Fruit fly (Drosophila melanogaster) Kc167 (cell line): ENCODE measurements around the gene CG14853.

Experiments used
- Myc ChIP-seq: fragments of >200 bp; optimal IDR thresholded peaks from 2 replicates; lab custom pipeline; 2017; ENCODE audit warnings: missing external identifiers
- Sin3A ChIP-seq: fragments of >200 bp; optimal IDR thresholded peaks from 2 replicates; lab custom pipeline; 2018; ENCODE audit warnings: missing external identifiers
- h ChIP-seq: fragments of >200 bp; optimal IDR thresholded peaks from 3 replicates; lab custom pipeline; 2018; ENCODE audit warnings: missing external identifiers
- insv ChIP-seq: fragments of >200 bp; optimal IDR thresholded peaks from 3 replicates; lab custom pipeline; 2018; ENCODE audit warnings: missing external identifiers
- psq ChIP-seq: fragments of >200 bp; optimal IDR thresholded peaks from 2 replicates; lab custom pipeline; 2017; ENCODE audit warnings: missing external identifiers
- ttk ChIP-seq: sonication (Bioruptor generic); optimal IDR thresholded peaks from 2 replicates; lab custom pipeline; 2017; ENCODE audit warnings: missing external identifiers

Gene CG14853

dm6 chr3R:14608892-14609692 is at the start of gene CG14853:
Gene CG14853, plus strand, starts transcription at chr3R:14609642.
- TF ChIP-seq insv: no peak
- TF ChIP-seq ttk: no peak
- TF ChIP-seq psq (lab: Kevin White, UChicago): no peak
- TF ChIP-seq Sin3A: no peak
- no peak for TF ChIP-seq h
- no peak for TF ChIP-seq Myc (lab: Kevin White, UChicago)

- TF ChIP-seq h: no peak
- no peak for TF ChIP-seq insv
- TF ChIP-seq Sin3A: no peak
- TF ChIP-seq psq (lab: Kevin White, UChicago): no peak
- no peak for TF ChIP-seq ttk
- no peak for TF ChIP-seq Myc (lab: Kevin White, UChicago)
Observed at dm6 chr3R:14559954-14560353, 49.5 kb upstream of the CG14853 start, which contains the start of gene CG14854. Gene CG14854, minus strand, starts transcription at chr3R:14560054.

dm6 chr3R:14560635-14561034 is 48.8 kb upstream of the CG14853 start, which contains the start of gene Jig:
Gene Jig, plus strand, starts transcription at chr3R:14560935.
- TF ChIP-seq ttk (no peak), h (no peak), Myc (lab: Kevin White, UChicago) (no peak), Sin3A (no peak), insv (no peak), psq (lab: Kevin White, UChicago) (no peak)

dm6 chr3R:14562040-14562439 is 47.4 kb upstream of the CG14853 start, which contains the start of gene CG14851:
Gene CG14851, plus strand, starts transcription at chr3R:14562340.
- TF ChIP-seq Myc (lab: Kevin White, UChicago) (no peak), ttk (no peak), psq (lab: Kevin White, UChicago) (no peak), insv (no peak), h (no peak), Sin3A (no peak)

- no peak for TF ChIP-seq insv
- no peak for TF ChIP-seq ttk
- no peak for TF ChIP-seq Myc (lab: Kevin White, UChicago)
- TF ChIP-seq Sin3A: no peak
- no peak for TF ChIP-seq psq (lab: Kevin White, UChicago)
- TF ChIP-seq h: no peak
Observed at dm6 chr3R:14564705-14565064, 44.8 kb upstream of the CG14853 start, which contains the start of gene CG8087. Gene CG8087, minus strand, starts transcription at chr3R:14564805.

- TF ChIP-seq ttk (no peak), h (no peak), Sin3A (no peak), psq (lab: Kevin White, UChicago) (no peak), insv (no peak), Myc (lab: Kevin White, UChicago) (no peak)
Observed at dm6 chr3R:14565065-14565977, 44.1 kb upstream of the CG14853 start, which contains the start of gene CG14852. Gene CG14852, plus strand, starts transcription at chr3R:14565927.

- no peak for TF ChIP-seq Sin3A
- TF ChIP-seq insv: no peak
- no peak for TF ChIP-seq ttk
- no peak for TF ChIP-seq psq (lab: Kevin White, UChicago)
- TF ChIP-seq Myc (lab: Kevin White, UChicago): no peak
- no peak for TF ChIP-seq h
Observed at dm6 chr3R:14567329-14567728, 42.1 kb upstream of the CG14853 start, which contains the start of gene CG31313. Gene CG31313, minus strand, starts transcription at chr3R:14567429.

dm6 chr3R:14567796-14568195 is 41.6 kb upstream of the CG14853 start:
- TF ChIP-seq Sin3A: no peak
- no peak for TF ChIP-seq ttk
- no peak for TF ChIP-seq insv
- no peak for TF ChIP-seq Myc (lab: Kevin White, UChicago)
- no peak for TF ChIP-seq h
- no peak for TF ChIP-seq psq (lab: Kevin White, UChicago)

dm6 chr3R:14568501-14569137 is 40.8 kb upstream of the CG14853 start, which contains the start of gene CG8066:
Gene CG8066, minus strand, starts transcription at chr3R:14568847.
- TF ChIP-seq Myc (lab: Kevin White, UChicago) (no peak), insv (no peak), ttk (no peak), h (no peak), psq (lab: Kevin White, UChicago) (no peak), Sin3A (no peak)

dm6 chr3R:14569411-14570107 is 39.9 kb upstream of the CG14853 start, which contains the start of gene Cys:
Gene Cys, minus strand, starts transcription at chr3R:14569644.
- TF ChIP-seq Sin3A: no peak
- no peak for TF ChIP-seq insv

- TF ChIP-seq insv (no peak), Sin3A (no peak), psq (lab: Kevin White, UChicago) (no peak), ttk (no peak), h (no peak), Myc (lab: Kevin White, UChicago) (no peak)
Observed at dm6 chr3R:14574962-14575717, 34.3 kb upstream of the CG14853 start.
